Fruit fly (Drosophila melanogaster): ENCODE results near the gene CG15531.

DNA sequence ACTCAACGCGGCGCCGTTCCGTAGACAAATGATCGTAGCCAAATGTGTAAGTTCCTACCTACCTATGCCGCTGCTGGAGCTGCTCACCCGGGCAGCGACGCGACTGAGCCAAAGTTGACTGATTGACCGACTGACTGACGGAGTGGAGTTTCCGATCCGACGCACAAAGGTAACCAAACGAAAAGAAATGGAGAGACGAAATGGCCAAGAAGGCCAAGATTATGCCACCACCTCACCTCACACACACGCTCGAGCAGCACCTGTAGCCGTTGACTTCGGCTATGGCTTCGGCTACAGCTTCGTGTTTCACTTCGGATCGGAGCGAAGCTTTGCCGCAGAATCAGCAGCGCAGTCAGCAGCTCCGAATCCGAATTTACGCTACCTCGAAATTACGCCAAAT lies 5.0 kb downstream of the CG15531 start, which contains the start of gene CG9747:
- no peak for TF ChIP-seq cic (GFP tag; optimal IDR thresholded peaks at IDR 0.05)
- TF ChIP-seq CG5204 (GFP tag; optimal IDR thresholded peaks at IDR 0.05): no peak

All from whole organism, adult.